Worm (Caenorhabditis elegans): ENCODE results near the gene osgn-1.

Gene osgn-1

ce11 chrIV:4244510-4244909 is 37.3 kb downstream of the osgn-1 start, which contains the start of gene col-34:
col-34 (minus strand) TSS chrIV:4244610.
- TF ChIP-seq him-1 (tag; optimal IDR thresholded peaks at IDR 0.05) (no peak), W03F9.2 (tag; optimal IDR thresholded peaks at IDR 0.05) (no peak), dao-5 (tag; optimal IDR thresholded peaks at IDR 0.05) (no peak)

- TF ChIP-seq W03F9.2 (tag; optimal IDR thresholded peaks at IDR 0.05) (no peak), him-1 (tag; optimal IDR thresholded peaks at IDR 0.05) (no peak), dao-5 (tag; optimal IDR thresholded peaks at IDR 0.05) (no peak)
These were observed 39.3 kb downstream of the osgn-1 start, which contains the start of gene ttr-20 for ce11 chrIV:4246493-4246892. ttr-20 (plus strand) TSS chrIV:4246793.

- TF ChIP-seq dao-5 (tag; optimal IDR thresholded peaks at IDR 0.05) (no peak), him-1 (tag; optimal IDR thresholded peaks at IDR 0.05) (no peak), W03F9.2 (tag; optimal IDR thresholded peaks at IDR 0.05) (no peak)
These were observed 40.1 kb downstream of the osgn-1 start for ce11 chrIV:4247334-4247733.

ce11 chrIV:4247770-4248169 is 40.6 kb downstream of the osgn-1 start, which contains the start of gene ama-1:
ama-1 (plus strand) TSS chrIV:4248070.
- TF ChIP-seq dao-5 (tag; optimal IDR thresholded peaks at IDR 0.05) (no peak), W03F9.2 (tag; optimal IDR thresholded peaks at IDR 0.05) (no peak), him-1 (tag; optimal IDR thresholded peaks at IDR 0.05) (no peak)

- TF ChIP-seq W03F9.2 (tag; optimal IDR thresholded peaks at IDR 0.05) (no peak), him-1 (tag; optimal IDR thresholded peaks at IDR 0.05) (no peak), dao-5 (tag; optimal IDR thresholded peaks at IDR 0.05) (no peak)
These were observed 47.9 kb downstream of the osgn-1 start for ce11 chrIV:4254989-4255582.

- TF ChIP-seq dao-5 (tag; optimal IDR thresholded peaks at IDR 0.05) (no peak), him-1 (tag; optimal IDR thresholded peaks at IDR 0.05) (no peak), W03F9.2 (tag; optimal IDR thresholded peaks at IDR 0.05) (no peak)
These were observed 52.2 kb downstream of the osgn-1 start for ce11 chrIV:4259433-4259832.

- TF ChIP-seq W03F9.2 (tag; optimal IDR thresholded peaks at IDR 0.05) (no peak), dao-5 (tag; optimal IDR thresholded peaks at IDR 0.05) (no peak), him-1 (tag; optimal IDR thresholded peaks at IDR 0.05) (no peak)
These were observed 55.8 kb downstream of the osgn-1 start, which contains the start of gene col-33 for ce11 chrIV:4262993-4263392. col-33 (plus strand) TSS chrIV:4263293.

- TF ChIP-seq dao-5 (tag; optimal IDR thresholded peaks at IDR 0.05) (no peak), him-1 (tag; optimal IDR thresholded peaks at IDR 0.05) (no peak), W03F9.2 (tag; optimal IDR thresholded peaks at IDR 0.05) (no peak)
These were observed 57.5 kb downstream of the osgn-1 start for ce11 chrIV:4264649-4265048.

- TF ChIP-seq dao-5 (tag; optimal IDR thresholded peaks at IDR 0.05), result no peak
- no peak for TF ChIP-seq W03F9.2 (tag; optimal IDR thresholded peaks at IDR 0.05)
- no peak for TF ChIP-seq him-1 (tag; optimal IDR thresholded peaks at IDR 0.05)
These were observed 58.0 kb downstream of the osgn-1 start, which contains the start of gene F36A4.5 for ce11 chrIV:4265224-4265623. F36A4.5 (plus strand) TSS chrIV:4265524.

- TF ChIP-seq him-1 (tag; optimal IDR thresholded peaks at IDR 0.05) (no peak), dao-5 (tag; optimal IDR thresholded peaks at IDR 0.05) (no peak), W03F9.2 (tag; optimal IDR thresholded peaks at IDR 0.05) (no peak)
These were observed 58.8 kb downstream of the osgn-1 start for ce11 chrIV:4265951-4266350.

- TF ChIP-seq W03F9.2 (tag; optimal IDR thresholded peaks at IDR 0.05), result no peak
- no peak for TF ChIP-seq dao-5 (tag; optimal IDR thresholded peaks at IDR 0.05)
- TF ChIP-seq him-1 (tag; optimal IDR thresholded peaks at IDR 0.05), result no peak
These were observed 60.1 kb downstream of the osgn-1 start, which contains the start of gene F36A4.4 for ce11 chrIV:4267320-4267719. F36A4.4 (plus strand) TSS chrIV:4267620.
